Fruit fly (Drosophila melanogaster): Measurements from ENCODE around the gene Myc.

Gene Myc

DNA sequence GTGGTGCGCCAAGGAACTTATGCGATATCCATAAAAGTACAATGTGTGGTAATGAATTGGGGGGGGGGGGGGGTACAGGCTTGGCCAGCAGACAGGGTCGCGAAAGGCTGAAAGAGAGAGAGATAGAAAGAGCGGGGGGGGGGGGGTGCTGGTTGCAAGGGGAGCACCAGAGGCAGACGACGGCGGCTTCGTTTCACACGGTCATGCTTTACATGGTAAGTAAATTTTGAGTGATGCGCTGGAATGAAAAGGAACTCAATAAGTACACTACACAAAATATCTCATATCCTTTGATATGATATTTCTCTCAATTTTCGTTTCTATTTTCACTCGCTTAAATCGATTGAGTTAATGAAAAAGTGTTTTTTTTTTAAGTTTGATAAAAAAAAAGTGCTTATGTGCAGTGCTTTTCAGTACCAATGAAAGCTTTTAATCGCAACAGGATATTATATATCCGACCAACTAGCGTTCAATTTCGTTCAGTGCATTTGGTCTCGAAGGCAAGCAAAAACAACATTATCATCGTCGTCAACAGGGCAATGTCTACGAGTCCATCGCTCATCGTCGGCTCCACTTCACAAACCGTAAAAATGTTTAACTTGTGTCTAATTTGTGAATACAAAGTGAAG lies 35.8 kb downstream of the Myc start (continued):
- TF ChIP-seq CG8319 (GFP tag; optimal IDR thresholded peaks at IDR 0.05) (peak; percentile 74), CG6808 (GFP tag; optimal IDR thresholded peaks at IDR 0.05) (peak; percentile 83), salr (GFP tag; optimal IDR thresholded peaks at IDR 0.05) (peak; percentile 61 to 91), Met (GFP tag; optimal IDR thresholded peaks at IDR 0.05) (peak; percentile 91), Sox14 (GFP tag; optimal IDR thresholded peaks at IDR 0.05) (peak; percentile 93), CG31627 (GFP tag; optimal IDR thresholded peaks at IDR 0.05) (peak; percentile 90), CG4318 (GFP tag; optimal IDR thresholded peaks at IDR 0.05) (peak; percentile 64), Ets21C (GFP tag; optimal IDR thresholded peaks at IDR 0.05) (peak; percentile 86), CG7368 (GFP tag; optimal IDR thresholded peaks at IDR 0.05) (peak; percentile 89), esn (GFP tag; optimal IDR thresholded peaks at IDR 0.05) (peak; percentile 89), fd59A (GFP tag; optimal IDR thresholded peaks at IDR 0.05) (peak; percentile 90), svp (GFP tag) (peak; percentile 92), Sox102F (GFP tag; optimal IDR thresholded peaks at IDR 0.05) (peak; percentile 91), Lpt (GFP tag; optimal IDR thresholded peaks at IDR 0.05) (peak; percentile 72), CG10631 (GFP tag; optimal IDR thresholded peaks at IDR 0.05) (peak; percentile 92), lz (GFP tag; optimal IDR thresholded peaks at IDR 0.05) (peak; percentile 91), Hr4 (GFP tag; optimal IDR thresholded peaks at IDR 0.05) (peak; percentile 52), pdm3 (GFP tag; optimal IDR thresholded peaks at IDR 0.05) (peak; percentile 92), CG34406 (GFP tag; optimal IDR thresholded peaks at IDR 0.05) (peak; percentile 87), CG3032 (tag; optimal IDR thresholded peaks at IDR 0.05) (peak; percentile 86), CG9139 (GFP tag; optimal IDR thresholded peaks at IDR 0.05) (peak; percentile 79), Smox (GFP tag; optimal IDR thresholded peaks at IDR 0.05) (peak; percentile 89)

DNA sequence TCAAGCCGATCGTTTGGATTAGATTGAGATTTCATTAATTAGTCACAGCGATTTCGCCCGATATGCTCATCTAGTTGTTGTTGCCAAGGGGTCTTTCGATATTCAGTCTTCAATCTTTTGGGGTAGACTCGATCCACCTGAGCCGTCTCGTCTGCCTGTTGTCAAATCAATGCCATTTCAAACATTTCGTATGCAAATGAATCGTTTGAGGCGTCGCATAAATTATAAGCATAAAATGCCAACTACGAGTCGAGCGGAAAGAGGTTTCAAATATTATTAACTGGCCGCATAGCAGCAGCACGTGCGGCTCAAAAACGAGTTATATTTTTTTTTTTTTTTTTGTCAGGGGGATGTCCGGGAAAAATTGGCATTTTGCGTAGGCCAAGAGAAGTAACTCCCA lies 38.5 kb downstream of the Myc start:
- TF ChIP-seq cyc (GFP tag; optimal IDR thresholded peaks at IDR 0.05) (no peak), CG6808 (GFP tag; optimal IDR thresholded peaks at IDR 0.05) (no peak), pdm3 (GFP tag; optimal IDR thresholded peaks at IDR 0.05) (no peak), CG31627 (GFP tag; optimal IDR thresholded peaks at IDR 0.05) (no peak), OdsH (GFP tag; optimal IDR thresholded peaks at IDR 0.05) (no peak), Met (GFP tag; optimal IDR thresholded peaks at IDR 0.05) (no peak), CG32006 (GFP tag; optimal IDR thresholded peaks at IDR 0.05) (no peak), CG6163 (GFP tag; IDR thresholded peaks at IDR 0.05) (no peak), Ets21C (GFP tag; optimal IDR thresholded peaks at IDR 0.05) (no peak), lz (GFP tag; optimal IDR thresholded peaks at IDR 0.05) (no peak), vri (GFP tag; optimal IDR thresholded peaks at IDR 0.05) (no peak), eg (GFP tag; IDR thresholded peaks at IDR 0.05) (no peak), fd85E (GFP tag; optimal IDR thresholded peaks at IDR 0.05) (no peak)

DNA sequence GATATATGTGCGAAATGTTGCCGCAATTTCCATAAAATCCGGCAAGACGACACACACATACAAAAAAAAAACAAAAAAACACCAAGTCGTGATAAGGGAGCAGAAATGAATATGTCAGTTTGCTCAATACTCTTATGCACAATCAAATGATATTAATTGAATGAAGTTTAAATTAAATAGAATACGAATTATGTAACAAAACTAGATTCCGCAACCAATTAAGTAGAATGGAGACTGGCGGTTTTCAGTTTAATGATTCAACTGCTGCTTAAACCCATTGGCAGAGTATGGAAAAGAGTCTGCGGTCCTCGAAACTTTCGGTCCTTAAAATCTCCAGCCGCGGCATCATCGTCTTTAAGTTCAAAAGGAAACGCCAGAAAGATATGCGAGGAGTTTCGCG lies 38.9 kb downstream of the Myc start:
- TF ChIP-seq CG31627 (GFP tag; optimal IDR thresholded peaks at IDR 0.05) (peak; percentile 85), CG11902 (GFP tag; optimal IDR thresholded peaks at IDR 0.05) (peak; percentile 75), Hr38 (GFP tag; optimal IDR thresholded peaks at IDR 0.05) (no peak), CG9139 (GFP tag; optimal IDR thresholded peaks at IDR 0.05) (peak; percentile 17), Eip93F (GFP tag; optimal IDR thresholded peaks at IDR 0.05) (peak; percentile 37), CG32006 (GFP tag; optimal IDR thresholded peaks at IDR 0.05) (no peak), acj6 (GFP tag; optimal IDR thresholded peaks at IDR 0.05) (peak; percentile 66), CG6276 (GFP tag; optimal IDR thresholded peaks at IDR 0.05) (no peak), dsx (GFP tag; optimal IDR thresholded peaks at IDR 0.05; ENCODE audit: poor library complexity, severe bottlenecking) (peak; percentile 10), Blimp-1 (GFP tag; optimal IDR thresholded peaks at IDR 0.05) (peak; percentile 39), Gug (GFP tag; IDR thresholded peaks at IDR 0.05) (no peak), CG6792 (GFP tag; optimal IDR thresholded peaks at IDR 0.05) (peak; percentile 84), Sox102F (GFP tag; optimal IDR thresholded peaks at IDR 0.05) (peak; percentile 89), Ets21C (GFP tag; optimal IDR thresholded peaks at IDR 0.05) (peak; percentile 70), topi (GFP tag; optimal IDR thresholded peaks at IDR 0.05) (peak; percentile 85), fd85E (GFP tag; optimal IDR thresholded peaks at IDR 0.05) (peak; percentile 24), svp (GFP tag) (peak; percentile 94), CG3032 (tag; optimal IDR thresholded peaks at IDR 0.05) (peak; percentile 33), CG3919 (GFP tag; optimal IDR thresholded peaks at IDR 0.05) (peak; percentile 75), vri (GFP tag; optimal IDR thresholded peaks at IDR 0.05) (peak; percentile 79), ss (GFP tag; optimal IDR thresholded peaks at IDR 0.05) (peak in 1 of 2 experiments; percentile 8), CG6808 (GFP tag; optimal IDR thresholded peaks at IDR 0.05) (no peak), CG7368 (GFP tag; optimal IDR thresholded peaks at IDR 0.05) (peak; percentile 65), CG15336 (GFP tag; IDR thresholded peaks at IDR 0.05) (no peak), pdm3 (GFP tag; optimal IDR thresholded peaks at IDR 0.05) (peak; percentile 80), CG34406 (GFP tag; optimal IDR thresholded peaks at IDR 0.05) (peak; percentile 81), Lpt (GFP tag; optimal IDR thresholded peaks at IDR 0.05) (no peak), CG8632 (GFP tag; optimal IDR thresholded peaks at IDR 0.05) (peak; percentile 72), Hr4 (GFP tag; optimal IDR thresholded peaks at IDR 0.05) (no peak), achi (GFP tag; optimal IDR thresholded peaks at IDR 0.05) (peak; percentile 57), Sox14 (GFP tag; optimal IDR thresholded peaks at IDR 0.05) (peak; percentile 58)

Measured in whole organism, prepupa.